Worm (Caenorhabditis elegans) whole organism, young adult: ENCODE data around the gene pgl-3.

Experiments used
- C06A6.2 ChIP-seq: fragments of 200-800 bp; sonication (Bioruptor generic); conservative IDR thresholded peaks from 2 replicates; pipeline ENCODE4 v1.3.6; 2022; ENCODE audit warnings: missing genetic modification characterization, missing compliant biosample characterization
- F55B11.4 ChIP-seq: sonication (generic microtip); optimal IDR thresholded peaks from 2 replicates; lab custom pipeline; 2016; ENCODE audit warnings: missing compliant biosample characterization, missing genetic modification characterization, borderline replicate concordance; ENCODE audit not compliant: insufficient read depth
- ama-1 ChIP-seq, 3 experiments: fragments of 150-350 bp in 1 of 3; sonication (generic microtip) in 2 of 3; optimal IDR thresholded peaks; 2 replicates each; lab custom pipeline; 2014 to 2018; ENCODE audit warnings: missing biosample characterization in 2 of 3, missing genetic modification characterization in 2 of 3, missing genetic modification reagents in 2 of 3
- ceh-58 ChIP-seq: fragments of 200-800 bp; sonication (Bioruptor generic); IDR thresholded peaks from 2 replicates; pipeline ENCODE4 v1.3.6; 2022; ENCODE audit warnings: missing genetic modification characterization, missing compliant biosample characterization
- him-1 ChIP-seq: sonication (generic microtip); optimal IDR thresholded peaks from 2 replicates; lab custom pipeline; 2016; ENCODE audit warnings: missing genotype, missing genetic modification reagents, missing genetic modification characterization, missing compliant biosample characterization
- hmg-20 ChIP-seq: fragments of 200-800 bp; sonication (Bioruptor generic); IDR thresholded peaks from 2 replicates; pipeline ENCODE4 v1.3.6; 2022; ENCODE audit warnings: missing genetic modification reagents, missing genetic modification characterization, missing compliant biosample characterization
- lin-40 ChIP-seq: sonication (generic microtip); optimal IDR thresholded peaks from 2 replicates; lab custom pipeline; 2016; ENCODE audit warnings: missing genetic modification characterization, mild to moderate bottlenecking, missing compliant biosample characterization, missing genotype, missing genetic modification reagents
- nfyb-1 ChIP-seq: fragments of 200-800 bp; sonication (Bioruptor generic); IDR thresholded peaks from 2 replicates; pipeline ENCODE4 v1.3.6; 2022; ENCODE audit warnings: missing genetic modification reagents, missing genetic modification characterization, missing compliant biosample characterization
- pha-4 ChIP-seq: fragments of 150-350 bp; sonication (generic microtip); optimal IDR thresholded peaks from 2 replicates; lab custom pipeline; 2014; ENCODE audit warnings: missing biosample characterization, missing genetic modification reagents, missing genetic modification characterization
- rec-8 ChIP-seq, 2 experiments: sonication (generic microtip); optimal IDR thresholded peaks; 2 replicates each; lab custom pipeline; 2016; ENCODE audit warnings: mild to moderate bottlenecking in 2 of 2, missing genetic modification characterization in 2 of 2, missing genetic modification reagents in 2 of 2, missing genotype in 2 of 2, missing biosample characterization in 1 of 2, missing compliant biosample characterization in 1 of 2, moderate library complexity in 1 of 2
- sdz-38 ChIP-seq: sonication (generic microtip); optimal IDR thresholded peaks from 2 replicates; lab custom pipeline; 2016; ENCODE audit warnings: missing genotype, missing genetic modification characterization, missing compliant biosample characterization
- snpc-4 ChIP-seq, 5 experiments: fragments of 150-350 bp in 1 of 5; sonication (generic microtip) in 4 of 5; optimal IDR thresholded peaks; 2 replicates each; lab custom pipeline; 2014 to 2018; ENCODE audit warnings: missing genetic modification characterization in 5 of 5, missing biosample characterization in 3 of 5, antibody characterized with exemption in 2 of 5, mild to moderate bottlenecking in 2 of 5, missing compliant biosample characterization in 2 of 5, missing genotype in 2 of 5, moderate library complexity in 2 of 5, missing genetic modification reagents in 1 of 5
- unc-62 ChIP-seq: fragments of 150-350 bp; optimal IDR thresholded peaks from 2 replicates; lab custom pipeline; 2014; ENCODE audit warnings: missing biosample characterization, missing genetic modification reagents, missing genetic modification characterization
- ztf-28 ChIP-seq: fragments of 200-800 bp; sonication (Bioruptor generic); IDR thresholded peaks from 2 replicates; pipeline ENCODE4 v1.3.6; 2022; ENCODE audit warnings: missing genetic modification reagents, missing genetic modification characterization, missing compliant biosample characterization

ce11 chrV:4788823-4789222 is 33.0 kb downstream of the pgl-3 start, which contains the start of gene R02F11.10:
- TF ChIP-seq unc-62 (GFP tag; lab: Kevin White, UChicago): no peak
- no peak for TF ChIP-seq sdz-38 (tag; lab: Kevin White, UChicago)
- TF ChIP-seq ceh-58: no peak
- TF ChIP-seq ama-1 (optimal IDR thresholded peaks at IDR 0.05; lab: Kevin White, UChicago): no peak
- TF ChIP-seq ama-1 (GFP tag; optimal IDR thresholded peaks at IDR 0.05; lab: Kevin White, UChicago): no peak
- TF ChIP-seq rec-8 (tag; optimal IDR thresholded peaks at IDR 0.05; lab: Kevin White, UChicago): no peak
- TF ChIP-seq lin-40: no peak
- TF ChIP-seq ztf-28 (GFP tag; lab: Robert Waterston, UW): no peak
- TF ChIP-seq pha-4 (tag; lab: Kevin White, UChicago): no peak
- TF ChIP-seq F55B11.4 (tag; lab: Kevin White, UChicago): no peak
- no peak for TF ChIP-seq hmg-20 (GFP tag; lab: Robert Waterston, UW)
- no peak for TF ChIP-seq nfyb-1 (GFP tag; lab: Robert Waterston, UW)
- TF ChIP-seq C06A6.2: no peak
- TF ChIP-seq him-1: no peak
- TF ChIP-seq snpc-4 (GFP tag; optimal IDR thresholded peaks at IDR 0.05; lab: Kevin White, UChicago): no peak
- no peak for TF ChIP-seq snpc-4 (tag; optimal IDR thresholded peaks at IDR 0.05; lab: Kevin White, UChicago)
